Worm (Caenorhabditis elegans) whole organism, midembryonic: ENCODE data around the gene C45G9.9.
"Not testable (repeated sequence)": the region's sequence is repeated elsewhere in the genome, so short reads cannot be mapped to it uniquely, and the experiment has no call there.

Source experiments
- T22C8.4 ChIP-seq: fragments of 200-800 bp; sonication (Bioruptor generic); IDR thresholded peaks from 2 replicates; pipeline ENCODE4 v1.3.6; 2022; ENCODE audit warnings: missing genetic modification characterization, missing compliant biosample characterization
- cog-1 ChIP-seq: sonication (generic microtip); optimal IDR thresholded peaks from 2 replicates; lab custom pipeline; 2016; ENCODE audit warnings: missing genetic modification characterization, missing compliant biosample characterization
- flt-1 ChIP-seq: fragments of 200-800 bp; sonication (Bioruptor generic); IDR thresholded peaks from 2 replicates; pipeline ENCODE4 v1.3.6; 2022; ENCODE audit warnings: missing genetic modification characterization, missing compliant biosample characterization
- klf-2 ChIP-seq: fragments of 200-800 bp; sonication (Bioruptor generic); conservative IDR thresholded peaks from 2 replicates; pipeline ENCODE4 v1.3.6; 2022; ENCODE audit warnings: missing genetic modification reagents, missing genetic modification characterization, missing compliant biosample characterization
- med-1 ChIP-seq: sonication (generic microtip); optimal IDR thresholded peaks from 2 replicates; lab custom pipeline; 2017; ENCODE audit warnings: missing genetic modification characterization, mild to moderate bottlenecking, missing compliant biosample characterization, antibody characterized with exemption, missing genetic modification reagents; ENCODE audit not compliant: insufficient read depth
- ref-1 ChIP-seq: fragments of 200-800 bp; sonication (Bioruptor generic); conservative IDR thresholded peaks from 2 replicates; pipeline ENCODE4 v1.3.6; 2022; ENCODE audit warnings: missing genetic modification reagents, missing genetic modification characterization, missing compliant biosample characterization
- tab-1 ChIP-seq: fragments of 200-800 bp; sonication (Bioruptor generic); IDR thresholded peaks from 2 replicates; pipeline ENCODE4 v1.3.6; 2022; ENCODE audit warnings: missing genetic modification characterization, missing compliant biosample characterization
- ztf-23 ChIP-seq: fragments of 200-800 bp; sonication (Bioruptor generic); IDR thresholded peaks from 2 replicates; pipeline ENCODE4 v1.3.6; 2022; ENCODE audit warnings: missing genetic modification reagents, missing genetic modification characterization, missing compliant biosample characterization
- ztf-29 ChIP-seq: fragments of 200-800 bp; sonication (Bioruptor generic); IDR thresholded peaks from 2 replicates; pipeline ENCODE4 v1.3.6; 2022; ENCODE audit warnings: missing genetic modification reagents, missing genetic modification characterization, missing compliant biosample characterization

Gene C45G9.9

ce11 chrIII:5055709-5056108 is at the start of gene C45G9.9:
Gene C45G9.9, minus strand, starts transcription at chrIII:5055809.
- TF ChIP-seq klf-2 (GFP tag; lab: Robert Waterston, UW); ref-1 (GFP tag; lab: Robert Waterston, UW); ztf-23: not testable (repeated sequence)

DNA sequence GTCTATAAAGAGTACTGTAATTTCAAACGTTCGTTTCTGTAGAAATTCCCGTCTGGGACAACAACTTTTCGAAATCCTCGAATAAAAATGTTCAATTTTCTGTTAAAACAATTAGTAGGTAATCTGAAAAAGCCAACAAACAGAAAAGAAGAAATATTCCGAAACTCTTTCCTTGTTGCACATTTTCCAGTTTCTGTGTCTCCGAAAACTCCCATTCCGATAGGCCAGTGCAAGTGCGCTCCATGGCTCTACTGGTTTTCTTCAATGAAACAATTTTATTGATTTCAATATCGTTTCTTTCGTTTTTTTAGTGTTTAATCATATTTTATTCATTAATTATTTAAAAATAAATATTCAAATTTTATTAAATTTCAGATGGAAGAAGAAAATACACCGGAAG is 47.0 kb upstream of the C45G9.9 start, which contains the start of gene F54D8.6:
Gene F54D8.6 (plus strand): TSS at position 370 of the 400 bp plus-strand sequence.
- TF ChIP-seq med-1 (GFP tag; lab: Kevin White, UChicago) (no peak), klf-2 (GFP tag; lab: Robert Waterston, UW) (no peak)

DNA sequence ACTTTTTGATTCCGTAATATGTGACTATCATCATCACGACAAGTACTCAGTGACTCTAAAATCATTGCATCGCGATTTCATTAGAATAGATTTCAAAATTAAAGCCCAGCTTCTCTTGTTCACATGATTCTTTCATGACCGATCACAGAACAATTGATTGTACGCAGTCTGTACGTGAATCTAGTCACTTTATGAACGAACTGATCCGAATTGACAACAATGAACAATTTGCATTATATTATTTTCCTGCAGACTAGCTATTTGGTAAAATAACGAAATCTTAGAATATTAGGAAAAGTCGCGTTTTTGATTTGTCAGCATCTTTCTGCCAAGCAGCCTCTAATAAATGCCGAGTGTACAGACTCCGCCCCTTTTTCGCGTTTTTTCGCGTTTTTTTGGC is 43.9 kb upstream of the C45G9.9 start:
- TF ChIP-seq cog-1 (tag; lab: Kevin White, UChicago) (no peak), klf-2 (GFP tag; lab: Robert Waterston, UW) (no peak), flt-1 (GFP tag; lab: Robert Waterston, UW) (no peak), T22C8.4 (GFP tag; lab: Robert Waterston, UW) (no peak), ztf-23 (no peak), ref-1 (GFP tag; lab: Robert Waterston, UW) (no peak), tab-1 (GFP tag; lab: Robert Waterston, UW) (no peak), med-1 (GFP tag; lab: Kevin White, UChicago) (no peak), ztf-29 (GFP tag; lab: Robert Waterston, UW) (no peak)

DNA sequence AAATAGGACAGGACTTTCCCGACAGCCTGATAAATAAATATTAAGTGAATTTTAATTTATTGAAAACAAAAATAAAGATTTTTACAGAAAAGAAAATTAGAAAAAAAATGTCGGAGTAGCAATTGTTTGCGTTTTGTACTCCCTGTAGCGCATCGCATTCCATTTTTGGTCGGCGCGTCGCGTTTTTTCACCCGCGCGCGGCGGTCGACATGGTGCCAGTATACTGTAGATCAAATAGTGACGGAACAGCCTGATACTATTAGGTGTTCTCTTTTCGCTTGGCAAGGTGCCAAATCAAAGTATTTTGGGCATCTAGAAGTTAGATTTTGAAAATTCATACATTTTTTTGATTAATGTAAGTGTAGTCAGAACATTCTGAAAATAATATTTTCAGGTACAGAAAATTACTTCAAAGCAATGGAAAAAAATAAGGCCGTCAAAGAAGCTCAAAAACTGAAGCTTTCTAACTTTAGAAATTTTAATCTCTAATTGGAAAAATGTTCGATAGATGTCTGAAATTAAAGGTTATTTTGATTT is 43.2 kb upstream of the C45G9.9 start:
- no peak for TF ChIP-seq flt-1 (GFP tag; lab: Robert Waterston, UW)
- TF ChIP-seq ztf-23 = no peak
- no peak for TF ChIP-seq tab-1 (GFP tag; lab: Robert Waterston, UW)

ce11 chrIII:5096741-5097140 is 41.1 kb upstream of the C45G9.9 start:
- TF ChIP-seq flt-1 (GFP tag; lab: Robert Waterston, UW) (no peak), ref-1 (GFP tag; lab: Robert Waterston, UW) (no peak), ztf-29 (GFP tag; lab: Robert Waterston, UW) (no peak), ztf-23 (no peak), tab-1 (GFP tag; lab: Robert Waterston, UW) (no peak), T22C8.4 (GFP tag; lab: Robert Waterston, UW) (no peak), med-1 (GFP tag; lab: Kevin White, UChicago) (no peak), cog-1 (tag; lab: Kevin White, UChicago) (no peak), klf-2 (GFP tag; lab: Robert Waterston, UW) (no peak)

DNA sequence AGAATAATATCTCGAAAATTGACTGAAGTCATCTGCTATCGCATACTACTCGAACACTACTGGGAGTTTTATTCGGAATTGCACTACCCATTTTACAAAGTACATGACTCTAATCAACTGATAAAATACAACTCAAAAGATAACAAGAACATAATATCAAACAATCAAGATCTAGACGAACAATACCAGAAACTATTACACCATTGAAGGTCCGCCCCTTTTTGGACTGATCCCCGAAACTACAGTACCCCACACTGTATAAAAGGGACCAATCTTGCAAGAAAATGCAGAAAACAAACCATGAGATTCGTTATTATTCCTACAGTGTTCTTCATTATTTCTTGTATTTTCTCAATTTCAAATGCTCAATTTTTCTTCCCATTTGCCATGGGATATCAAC is 38.9 kb upstream of the C45G9.9 start, which contains the start of gene F54D8.10:
Gene F54D8.10 (plus strand): TSS at position 301 of the 400 bp plus-strand sequence.
- no peak for TF ChIP-seq ztf-29 (GFP tag; lab: Robert Waterston, UW)
- no peak for TF ChIP-seq flt-1 (GFP tag; lab: Robert Waterston, UW)
- no peak for TF ChIP-seq klf-2 (GFP tag; lab: Robert Waterston, UW)
- no peak for TF ChIP-seq ztf-23

DNA sequence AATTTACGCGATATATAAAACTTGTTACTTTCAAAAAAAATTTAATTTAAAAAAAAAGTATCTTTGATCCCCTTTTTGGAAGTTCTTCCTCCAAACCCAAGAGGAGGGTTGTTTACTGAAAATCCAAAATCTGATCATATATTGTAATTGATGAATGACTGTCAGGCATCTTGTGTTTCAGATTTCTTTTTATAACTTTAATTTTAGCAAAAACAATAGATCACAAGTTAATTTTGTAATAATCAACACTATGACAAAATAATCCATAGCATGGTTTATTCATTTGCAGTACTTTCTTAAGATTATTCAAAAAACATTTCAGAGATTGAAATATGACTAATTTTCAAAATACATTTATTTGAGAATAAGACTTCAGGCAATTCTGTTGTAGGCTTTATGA is 36.7 kb upstream of the C45G9.9 start:
- no peak for TF ChIP-seq cog-1 (tag; lab: Kevin White, UChicago)
- no peak for TF ChIP-seq ztf-23

- TF ChIP-seq flt-1 (GFP tag; lab: Robert Waterston, UW) (no peak), ref-1 (GFP tag; lab: Robert Waterston, UW) (no peak), cog-1 (tag; lab: Kevin White, UChicago) (no peak), klf-2 (GFP tag; lab: Robert Waterston, UW) (no peak)
Observed at ce11 chrIII:5089489-5089888, 33.9 kb upstream of the C45G9.9 start.

DNA sequence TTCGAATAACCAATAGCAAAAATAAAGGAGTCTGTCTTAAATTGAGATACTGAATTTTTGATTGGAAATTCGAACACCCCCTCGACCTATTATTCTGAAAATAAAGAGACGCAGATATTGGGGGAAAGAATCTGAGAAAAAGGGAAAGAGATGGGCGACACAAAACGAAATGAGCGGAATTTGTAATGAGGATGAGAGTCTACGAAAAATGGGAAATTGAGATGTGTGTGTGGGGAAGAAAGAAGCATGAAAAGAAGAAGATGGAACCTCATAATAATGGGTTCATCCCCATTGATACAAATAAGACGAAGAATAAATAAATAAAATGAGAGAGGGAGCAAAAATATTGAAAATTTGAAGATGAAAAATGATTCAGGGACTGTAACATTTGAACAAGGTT is 29.9 kb upstream of the C45G9.9 start, which contains the start of gene cah-1:
Gene cah-1 (minus strand): TSS at position 101 of the 400 bp plus-strand sequence.
- TF ChIP-seq cog-1 (tag; lab: Kevin White, UChicago) (no peak), flt-1 (GFP tag; lab: Robert Waterston, UW) (no peak), ztf-23 (no peak), T22C8.4 (GFP tag; lab: Robert Waterston, UW) (no peak), ref-1 (GFP tag; lab: Robert Waterston, UW) (no peak), tab-1 (GFP tag; lab: Robert Waterston, UW) (no peak), med-1 (GFP tag; lab: Kevin White, UChicago) (no peak), ztf-29 (GFP tag; lab: Robert Waterston, UW) (no peak), klf-2 (GFP tag; lab: Robert Waterston, UW) (no peak)

- no peak for TF ChIP-seq ztf-23
Observed at ce11 chrIII:5083304-5083703, 27.7 kb upstream of the C45G9.9 start.

DNA sequence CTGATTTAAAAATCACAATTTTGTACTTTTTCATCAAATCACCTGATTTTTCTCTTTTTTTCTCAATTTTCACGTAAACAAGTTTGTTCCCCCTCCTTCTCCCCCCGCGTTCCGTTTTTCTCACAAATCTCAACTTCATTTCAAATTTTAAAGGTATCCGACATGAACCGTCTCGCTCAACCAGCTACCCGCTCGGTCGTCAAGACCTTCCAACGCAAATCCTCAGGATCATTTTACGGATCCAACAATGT is 25.9 kb upstream of the C45G9.9 start, which contains the start of gene cox-6A:
Gene cox-6A (plus strand): TSS at position 152 of the 251 bp plus-strand sequence.
- no peak for TF ChIP-seq ref-1 (GFP tag; lab: Robert Waterston, UW)
- no peak for TF ChIP-seq klf-2 (GFP tag; lab: Robert Waterston, UW)
- TF ChIP-seq ztf-29 (GFP tag; lab: Robert Waterston, UW) = no peak
- no peak for TF ChIP-seq ztf-23
- no peak for TF ChIP-seq tab-1 (GFP tag; lab: Robert Waterston, UW)
- no peak for TF ChIP-seq med-1 (GFP tag; lab: Kevin White, UChicago)
- no peak for TF ChIP-seq flt-1 (GFP tag; lab: Robert Waterston, UW)
- TF ChIP-seq cog-1 (tag; lab: Kevin White, UChicago) = no peak
- no peak for TF ChIP-seq T22C8.4 (GFP tag; lab: Robert Waterston, UW)
